Worm (Caenorhabditis elegans): ENCODE data around the gene srh-123.

DNA sequence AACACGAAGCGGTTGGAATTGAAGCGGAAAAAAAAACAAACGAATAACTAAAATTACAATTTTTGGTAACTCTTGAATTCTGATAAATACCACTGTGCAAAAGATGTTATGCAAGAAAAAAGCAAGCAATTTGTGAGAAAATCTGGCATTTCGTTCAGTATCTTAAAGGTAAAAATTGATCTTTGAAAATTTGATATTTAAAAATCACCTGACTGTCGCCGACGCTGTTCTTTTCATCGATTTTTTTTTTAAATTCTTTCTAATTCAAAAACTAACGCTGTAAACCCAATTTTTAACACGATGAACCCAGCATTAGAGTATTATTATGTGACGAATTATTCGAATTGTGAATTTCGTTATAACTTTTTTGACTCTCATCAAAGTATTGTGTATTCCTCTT lies at the start of gene srh-123:
- TF ChIP-seq med-1 (GFP tag; optimal IDR thresholded peaks at IDR 0.05; ENCODE audit: insufficient read depth) (no peak), klf-2 (GFP tag; conservative IDR thresholded peaks at IDR 0.05) (no peak), tab-1 (GFP tag; IDR thresholded peaks at IDR 0.05) (no peak), T22C8.4 (GFP tag; IDR thresholded peaks at IDR 0.05) (no peak), ztf-23 (GFP tag; IDR thresholded peaks at IDR 0.05) (no peak), ztf-29 (GFP tag; IDR thresholded peaks at IDR 0.05) (no peak), cog-1 (tag; optimal IDR thresholded peaks at IDR 0.05) (no peak), ref-1 (GFP tag; conservative IDR thresholded peaks at IDR 0.05) (no peak)

Measured in whole organism, midembryonic.